Fruit fly (Drosophila melanogaster) whole organism, prepupa: ENCODE data around the gene Shal.

ENCODE experiments used
- Blimp-1 ChIP-seq: fragments of 200-800 bp; sonication (Bioruptor generic); optimal IDR thresholded peaks from 3 replicates; lab custom pipeline; 2017; ENCODE audit warnings: missing biosample characterization, missing genetic modification characterization, mild to moderate bottlenecking, moderate library complexity, missing genetic modification reagents
- CG10631 ChIP-seq: fragments of 200-800 bp; sonication (Bioruptor generic); optimal IDR thresholded peaks from 2 replicates; lab custom pipeline; 2016; ENCODE audit warnings: missing biosample characterization, missing genetic modification characterization
- CG10669 ChIP-seq: fragments of 200-800 bp; sonication (Bioruptor generic); optimal IDR thresholded peaks from 3 replicates; lab custom pipeline; 2018; ENCODE audit warnings: missing biosample characterization, mild to moderate bottlenecking, missing genetic modification characterization, moderate library complexity
- CG11294 ChIP-seq: fragments of 200-800 bp; sonication (Bioruptor generic); IDR thresholded peaks from 2 replicates; pipeline ENCODE4 v1.3.6; 2022; ENCODE audit warnings: missing biosample characterization, missing genetic modification characterization
- CG11762 ChIP-seq: fragments of 200-800 bp; sonication (Bioruptor generic); optimal IDR thresholded peaks from 3 replicates; lab custom pipeline; 2016; ENCODE audit warnings: missing biosample characterization, missing genetic modification characterization; ENCODE audit not compliant: insufficient read depth
- CG11902 ChIP-seq: fragments of 200-800 bp; sonication (Bioruptor generic); optimal IDR thresholded peaks from 3 replicates; lab custom pipeline; 2016; ENCODE audit warnings: missing biosample characterization, missing genetic modification characterization
- CG15336 ChIP-seq: fragments of 200-800 bp; sonication (Bioruptor generic); IDR thresholded peaks from 2 replicates; pipeline ENCODE4 v1.3.6; 2022; ENCODE audit warnings: missing biosample characterization, missing genetic modification characterization
- CG1621 ChIP-seq: fragments of 200-800 bp; sonication (Bioruptor generic); optimal IDR thresholded peaks from 3 replicates; lab custom pipeline; 2018; ENCODE audit warnings: missing biosample characterization, mild to moderate bottlenecking, missing genetic modification characterization
- CG16779 ChIP-seq: fragments of 200-800 bp; sonication (Bioruptor generic); optimal IDR thresholded peaks from 3 replicates; lab custom pipeline; 2017; ENCODE audit warnings: missing biosample characterization, mild to moderate bottlenecking, missing genetic modification characterization
- CG3032 ChIP-seq: fragments of 200-800 bp; optimal IDR thresholded peaks from 2 replicates; lab custom pipeline; 2019; ENCODE audit warnings: missing biosample characterization, mild to moderate bottlenecking, missing genetic modification characterization, moderate library complexity
- CG31627 ChIP-seq: fragments of 200-800 bp; sonication (Bioruptor generic); optimal IDR thresholded peaks from 3 replicates; lab custom pipeline; 2016; ENCODE audit warnings: missing biosample characterization, missing genetic modification characterization
- CG32006 ChIP-seq: fragments of 200-800 bp; sonication (Bioruptor generic); optimal IDR thresholded peaks from 3 replicates; lab custom pipeline; 2017; ENCODE audit warnings: missing biosample characterization, mild to moderate bottlenecking, missing genetic modification characterization
- CG34406 ChIP-seq: fragments of 200-800 bp; sonication (Bioruptor generic); optimal IDR thresholded peaks from 3 replicates; lab custom pipeline; 2016; ENCODE audit warnings: missing biosample characterization, missing genetic modification characterization
- CG3919 ChIP-seq: fragments of 200-800 bp; sonication (Bioruptor generic); optimal IDR thresholded peaks from 3 replicates; lab custom pipeline; 2016; ENCODE audit warnings: missing biosample characterization, missing genetic modification characterization
- CG6163 ChIP-seq: fragments of 200-800 bp; sonication (Bioruptor generic); IDR thresholded peaks from 3 replicates; pipeline ENCODE4 v1.3.6; 2022; ENCODE audit warnings: missing biosample characterization, missing genetic modification characterization
- CG6276 ChIP-seq: fragments of 200-800 bp; sonication (Bioruptor generic); optimal IDR thresholded peaks from 2 replicates; lab custom pipeline; 2017; ENCODE audit warnings: missing biosample characterization, mild to moderate bottlenecking, missing genetic modification characterization
- CG6808 ChIP-seq: fragments of 200-800 bp; sonication (Bioruptor generic); optimal IDR thresholded peaks from 3 replicates; lab custom pipeline; 2017; ENCODE audit warnings: missing biosample characterization, missing genetic modification characterization, mild to moderate bottlenecking, moderate library complexity, missing genetic modification reagents
- CG6854 ChIP-seq: fragments of 200-800 bp; sonication (Bioruptor generic); optimal IDR thresholded peaks from 2 replicates; lab custom pipeline; 2017; ENCODE audit warnings: missing biosample characterization, mild to moderate bottlenecking, missing genetic modification characterization
- CG8119 ChIP-seq: fragments of 200-800 bp; sonication (Bioruptor generic); IDR thresholded peaks from 3 replicates; pipeline ENCODE4 v1.3.6; 2022; ENCODE audit warnings: missing biosample characterization, missing genetic modification characterization
- Eip75B ChIP-seq: fragments of 200-800 bp; sonication (Bioruptor generic); optimal IDR thresholded peaks from 3 replicates; lab custom pipeline; 2016; ENCODE audit warnings: missing biosample characterization, missing genetic modification characterization
- Eip78C ChIP-seq: fragments of 200-800 bp; sonication (Bioruptor generic); peaks from one replicate; lab custom pipeline; 2016; ENCODE audit warnings: missing biosample characterization, missing genetic modification characterization
- Eip93F ChIP-seq: fragments of 200-800 bp; sonication (Bioruptor generic); optimal IDR thresholded peaks from 2 replicates; lab custom pipeline; 2016; ENCODE audit warnings: missing biosample characterization, mild to moderate bottlenecking, missing genetic modification characterization
- Ets21C ChIP-seq: fragments of 200-800 bp; sonication (Bioruptor generic); optimal IDR thresholded peaks from 3 replicates; lab custom pipeline; 2016; ENCODE audit warnings: missing biosample characterization, missing genetic modification characterization
- Ets96B ChIP-seq: fragments of 200-800 bp; optimal IDR thresholded peaks from 2 replicates; lab custom pipeline; 2019; ENCODE audit warnings: missing biosample characterization, mild to moderate bottlenecking, missing genetic modification characterization, moderate library complexity
- Gug ChIP-seq: fragments of 200-800 bp; sonication (Bioruptor generic); IDR thresholded peaks from 2 replicates; pipeline ENCODE4 v1.3.6; 2022; ENCODE audit warnings: missing biosample characterization, missing genetic modification characterization
- Hr39 ChIP-seq: fragments of 200-800 bp; sonication (Bioruptor generic); optimal IDR thresholded peaks from 2 replicates; lab custom pipeline; 2016; ENCODE audit warnings: missing biosample characterization, missing genetic modification characterization
- Hr4 ChIP-seq: fragments of 200-800 bp; sonication (Bioruptor generic); optimal IDR thresholded peaks from 3 replicates; lab custom pipeline; 2016; ENCODE audit warnings: missing biosample characterization, missing genetic modification characterization
- Lpt ChIP-seq: fragments of 200-800 bp; sonication (Bioruptor generic); optimal IDR thresholded peaks from 3 replicates; lab custom pipeline; 2016; ENCODE audit warnings: missing biosample characterization, missing genetic modification characterization
- Met ChIP-seq: fragments of 200-800 bp; sonication (Bioruptor generic); optimal IDR thresholded peaks from 3 replicates; lab custom pipeline; 2016; ENCODE audit warnings: missing biosample characterization, missing genetic modification characterization
- OdsH ChIP-seq: fragments of 200-800 bp; sonication (Bioruptor generic); optimal IDR thresholded peaks from 3 replicates; lab custom pipeline; 2016; ENCODE audit warnings: missing biosample characterization, missing genetic modification characterization
- Smox ChIP-seq: fragments of 200-800 bp; sonication (Bioruptor generic); optimal IDR thresholded peaks from 3 replicates; lab custom pipeline; 2016; ENCODE audit warnings: missing biosample characterization, missing genetic modification characterization
- Sox102F ChIP-seq: fragments of 200-800 bp; sonication (Bioruptor generic); optimal IDR thresholded peaks from 2 replicates; lab custom pipeline; 2016; ENCODE audit warnings: missing biosample characterization, mild to moderate bottlenecking, missing genetic modification characterization
- Sox14 ChIP-seq: fragments of 200-800 bp; sonication (Bioruptor generic); optimal IDR thresholded peaks from 3 replicates; lab custom pipeline; 2016; ENCODE audit warnings: missing biosample characterization, missing genetic modification characterization
- Sox15 ChIP-seq: fragments of 200-800 bp; sonication (Bioruptor generic); optimal IDR thresholded peaks from 3 replicates; lab custom pipeline; 2016; ENCODE audit warnings: missing biosample characterization, missing genetic modification characterization
- achi ChIP-seq: fragments of 200-800 bp; sonication (Bioruptor generic); optimal IDR thresholded peaks from 3 replicates; lab custom pipeline; 2016; ENCODE audit warnings: missing biosample characterization, missing genetic modification characterization
- acj6 ChIP-seq: fragments of 200-800 bp; sonication (Bioruptor generic); optimal IDR thresholded peaks from 3 replicates; lab custom pipeline; 2016; ENCODE audit warnings: missing biosample characterization, missing genetic modification characterization
- cyc ChIP-seq: fragments of 200-800 bp; sonication (Bioruptor generic); optimal IDR thresholded peaks from 3 replicates; lab custom pipeline; 2016; ENCODE audit warnings: missing biosample characterization, missing genetic modification characterization
- dsx ChIP-seq: fragments of 200-800 bp; optimal IDR thresholded peaks from 3 replicates; lab custom pipeline; 2019; ENCODE audit warnings: missing biosample characterization, mild to moderate bottlenecking, missing genetic modification characterization, moderate library complexity; ENCODE audit not compliant: poor library complexity, severe bottlenecking
- eg ChIP-seq: fragments of 200-800 bp; sonication (Bioruptor generic); IDR thresholded peaks from 3 replicates; pipeline ENCODE4 v1.3.6; 2022; ENCODE audit warnings: missing biosample characterization, missing genetic modification characterization
- esn ChIP-seq: fragments of 200-800 bp; sonication (Bioruptor generic); optimal IDR thresholded peaks from 2 replicates; lab custom pipeline; 2016; ENCODE audit warnings: missing biosample characterization, mild to moderate bottlenecking, missing genetic modification characterization, moderate library complexity
- fd85E ChIP-seq: fragments of 200-800 bp; sonication (Bioruptor generic); optimal IDR thresholded peaks from 3 replicates; lab custom pipeline; 2016; ENCODE audit warnings: missing biosample characterization, missing genetic modification characterization
- fkh ChIP-seq: fragments of 200-800 bp; sonication (Bioruptor generic); optimal IDR thresholded peaks from 3 replicates; lab custom pipeline; 2017; ENCODE audit warnings: missing biosample characterization, mild to moderate bottlenecking, missing genetic modification characterization, moderate library complexity
- lz ChIP-seq: fragments of 200-800 bp; sonication (Bioruptor generic); optimal IDR thresholded peaks from 3 replicates; lab custom pipeline; 2016; ENCODE audit warnings: missing biosample characterization, missing genetic modification characterization
- pdm3 ChIP-seq: fragments of 200-800 bp; sonication (Bioruptor generic); optimal IDR thresholded peaks from 3 replicates; lab custom pipeline; 2016; ENCODE audit warnings: missing biosample characterization, missing genetic modification characterization
- salr ChIP-seq, 2 experiments: fragments of 200-800 bp; sonication (Bioruptor generic); optimal IDR thresholded peaks; 3 replicates each; lab custom pipeline; 2016 to 2018; ENCODE audit warnings: missing biosample characterization in 2 of 2, missing genetic modification characterization in 2 of 2, mild to moderate bottlenecking in 1 of 2
- ss ChIP-seq, 2 experiments: fragments of 200-800 bp; sonication (Bioruptor generic); optimal IDR thresholded peaks; 2 replicates in 1 of 2; 3 replicates in 1 of 2; lab custom pipeline; 2017 to 2018; ENCODE audit warnings: mild to moderate bottlenecking in 2 of 2, missing biosample characterization in 2 of 2, missing genetic modification characterization in 2 of 2, moderate library complexity in 1 of 2
- topi ChIP-seq: fragments of 200-800 bp; sonication (Bioruptor generic); optimal IDR thresholded peaks from 3 replicates; lab custom pipeline; 2016; ENCODE audit warnings: missing biosample characterization, missing genetic modification characterization
- vri ChIP-seq: fragments of 200-800 bp; sonication (Bioruptor generic); optimal IDR thresholded peaks from 3 replicates; lab custom pipeline; 2016; ENCODE audit warnings: missing biosample characterization, mild to moderate bottlenecking, missing genetic modification characterization

Shal gene

dm6 chr3L:19590422-19590821 is 6.1 kb upstream of the Shal start, which contains the start of gene CG14100 (continued):
- peak; percentile 100 for TF ChIP-seq CG6276 (GFP tag; lab: Kevin White, UChicago)
- TF ChIP-seq CG34406 (GFP tag; lab: Kevin White, UChicago) = peak; percentile 100
- peak; percentile 100 for TF ChIP-seq lz
- TF ChIP-seq CG11902 (GFP tag; lab: Kevin White, UChicago) = peak; percentile 100
- peak; percentile 99 for TF ChIP-seq dsx (GFP tag; lab: Kevin White, UChicago)
- TF ChIP-seq CG10631 (GFP tag; lab: Kevin White, UChicago) = peak; percentile 100
- peak; percentile 100 for TF ChIP-seq CG1621 (tag; lab: Kevin White, UChicago)
- peak; percentile 100 for TF ChIP-seq Sox14 (GFP tag; lab: Kevin White, UChicago)
- TF ChIP-seq OdsH = peak; percentile 100
- TF ChIP-seq Eip93F (GFP tag; lab: Kevin White, UChicago) = peak; percentile 100
- TF ChIP-seq vri (GFP tag; lab: Kevin White, UChicago) = peak; percentile 100
- TF ChIP-seq Hr39 (GFP tag; lab: Kevin White, UChicago) = peak; percentile 100
- TF ChIP-seq cyc = peak; percentile 100
- peak; percentile 100 for TF ChIP-seq Eip75B (GFP tag; lab: Kevin White, UChicago)
- TF ChIP-seq CG3919 (GFP tag; lab: Kevin White, UChicago) = peak; percentile 100
- TF ChIP-seq CG16779 (tag; lab: Kevin White, UChicago) = peak; percentile 99
- TF ChIP-seq CG11294 = peak; percentile 100
- TF ChIP-seq Blimp-1 (GFP tag; lab: Kevin White, UChicago) = peak; percentile 99
- TF ChIP-seq eg (GFP tag; lab: Robert Waterston, UW) = peak; percentile 100
- peak; percentile 100 for TF ChIP-seq ss (GFP tag; optimal IDR thresholded peaks at IDR 0.05; lab: Kevin White, UChicago)
- peak; percentile 100 for TF ChIP-seq CG11762 (GFP tag; lab: Kevin White, UChicago)
- peak; percentile 100 for TF ChIP-seq CG32006 (GFP tag; lab: Kevin White, UChicago)
- TF ChIP-seq acj6 (GFP tag; lab: Kevin White, UChicago) = peak; percentile 100
- TF ChIP-seq CG3032 = peak; percentile 100
- TF ChIP-seq CG8119 = peak; percentile 100
- peak; percentile 100 for TF ChIP-seq Ets21C (GFP tag; lab: Kevin White, UChicago)
- TF ChIP-seq Sox15 (GFP tag; lab: Kevin White, UChicago) = peak; percentile 100
- peak; percentile 100 for TF ChIP-seq CG15336
- TF ChIP-seq CG6854 = peak; percentile 100
- TF ChIP-seq Lpt (GFP tag; lab: Kevin White, UChicago) = peak; percentile 100
- peak; percentile 99 for TF ChIP-seq fd85E (GFP tag; lab: Kevin White, UChicago)
- peak; percentile 100 for TF ChIP-seq CG10669
- peak; percentile 100 for TF ChIP-seq topi (GFP tag; lab: Kevin White, UChicago)
- TF ChIP-seq Gug (GFP tag; lab: Robert Waterston, UW) = peak; percentile 100
- TF ChIP-seq fkh = peak; percentile 100
- peak; percentile 100 for TF ChIP-seq CG6163
- peak; percentile 100 for TF ChIP-seq salr (GFP tag; optimal IDR thresholded peaks at IDR 0.05; lab: Kevin White, UChicago)

DNA sequence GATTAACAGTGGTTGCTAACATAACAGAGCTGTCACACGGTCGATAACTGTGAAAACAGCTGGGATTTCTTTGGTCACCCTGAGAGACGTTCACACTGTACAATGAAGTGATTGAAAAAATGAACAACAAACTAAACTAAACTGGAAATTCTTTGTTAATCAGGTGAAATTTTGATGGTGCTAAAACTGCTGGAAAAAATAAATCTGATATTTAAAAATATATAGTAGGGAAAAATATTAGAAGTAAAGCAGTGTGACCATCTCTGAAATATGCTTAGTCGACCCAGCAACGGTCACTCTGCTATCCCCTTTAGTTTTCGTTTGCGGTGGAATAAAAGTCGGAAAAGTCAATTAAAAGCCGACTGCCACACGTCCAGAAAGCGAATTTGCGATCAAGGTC is 1.6 kb upstream of the Shal start, which contains the start of the genes CG9231 and CG9330:
CG9231 (minus strand) TSS at position 25 of the 400 bp plus-strand sequence.
CG9330 (plus strand) TSS at position 275 of the 400 bp plus-strand sequence.
- TF ChIP-seq topi (GFP tag; lab: Kevin White, UChicago) (peak; percentile 11), pdm3 (GFP tag; lab: Kevin White, UChicago) (no peak), Eip78C (GFP tag; lab: Kevin White, UChicago) (peak; percentile 87), Smox (GFP tag; lab: Kevin White, UChicago) (peak; percentile 23), Ets96B (no peak), cyc (peak; percentile 17), CG6808 (GFP tag; lab: Kevin White, UChicago) (no peak), Sox102F (no peak), esn (GFP tag; lab: Kevin White, UChicago) (peak; percentile 49), Met (GFP tag; lab: Kevin White, UChicago) (peak; percentile 23), Hr4 (GFP tag; lab: Kevin White, UChicago) (peak; percentile 10), achi (peak; percentile 83), CG32006 (GFP tag; lab: Kevin White, UChicago) (no peak), CG31627 (GFP tag; lab: Kevin White, UChicago) (peak; percentile 18), Sox14 (GFP tag; lab: Kevin White, UChicago) (peak; percentile 47), vri (GFP tag; lab: Kevin White, UChicago) (peak; percentile 5), CG6276 (GFP tag; lab: Kevin White, UChicago) (no peak), Hr39 (GFP tag; lab: Kevin White, UChicago) (peak; percentile 17), CG3032 (peak; percentile 25), CG15336 (no peak), lz (peak; percentile 22), salr (GFP tag; optimal IDR thresholded peaks at IDR 0.05; lab: Kevin White, UChicago) (no peak)
